Fruit fly (Drosophila melanogaster) whole organism, embryonic: ENCODE results near the gene RpS28a.

Experiments used
- B-H2 ChIP-seq: fragments of 200-800 bp; sonication (Bioruptor generic); optimal IDR thresholded peaks from 2 replicates; lab custom pipeline; 2018; ENCODE audit warnings: missing biosample characterization, mild to moderate bottlenecking, missing genetic modification characterization
- BtbVII ChIP-seq: fragments of 200-800 bp; sonication (Bioruptor generic); optimal IDR thresholded peaks from 3 replicates; lab custom pipeline; 2017; ENCODE audit warnings: missing biosample characterization, mild to moderate bottlenecking, missing genetic modification characterization
- C15 ChIP-seq: fragments of 200-800 bp; sonication (Bioruptor generic); IDR thresholded peaks from 3 replicates; pipeline ENCODE4 v1.3.6; 2022; ENCODE audit warnings: missing biosample characterization, missing genetic modification characterization
- CG10565 ChIP-seq: fragments of 200-800 bp; sonication (Bioruptor generic); optimal IDR thresholded peaks from 3 replicates; lab custom pipeline; 2016; ENCODE audit warnings: missing biosample characterization, mild to moderate bottlenecking, missing genetic modification characterization
- CG11695 ChIP-seq: fragments of 200-800 bp; sonication (Bioruptor generic); IDR thresholded peaks from 3 replicates; pipeline ENCODE4 v1.3.6; 2022; ENCODE audit warnings: missing biosample characterization, missing genetic modification characterization
- CG17612 ChIP-seq: fragments of 200-800 bp; sonication (Bioruptor generic); IDR thresholded peaks from 2 replicates; pipeline ENCODE4 v1.3.6; 2022; ENCODE audit warnings: missing biosample characterization, missing genetic modification characterization
- CG17829 ChIP-seq: fragments of 200-800 bp; optimal IDR thresholded peaks from 2 replicates; lab custom pipeline; 2019; ENCODE audit warnings: missing biosample characterization, mild to moderate bottlenecking, missing genetic modification characterization, moderate library complexity
- CG2129 ChIP-seq: fragments of 200-800 bp; sonication (Bioruptor generic); IDR thresholded peaks from 2 replicates; pipeline ENCODE4 v1.3.6; 2022; ENCODE audit warnings: missing biosample characterization, missing genetic modification characterization; ENCODE audit not compliant: partially characterized antibody
- CG30431 ChIP-seq: fragments of 200-800 bp; sonication (Bioruptor generic); optimal IDR thresholded peaks from 2 replicates; lab custom pipeline; 2017; ENCODE audit warnings: missing biosample characterization, missing genetic modification characterization
- CG3847 ChIP-seq: fragments of 200-800 bp; sonication (Bioruptor generic); IDR thresholded peaks from 2 replicates; pipeline ENCODE4 v1.3.6; 2022; ENCODE audit warnings: missing biosample characterization, missing genetic modification characterization
- CG4730 ChIP-seq: fragments of 200-800 bp; sonication (Bioruptor generic); IDR thresholded peaks from 2 replicates; pipeline ENCODE4 v1.3.6; 2022; ENCODE audit warnings: missing biosample characterization, missing genetic modification characterization
- CG5180 ChIP-seq: fragments of 200-800 bp; sonication (Bioruptor generic); optimal IDR thresholded peaks from 3 replicates; lab custom pipeline; 2017; ENCODE audit warnings: missing biosample characterization, missing genetic modification characterization, mild to moderate bottlenecking, moderate library complexity, missing genetic modification reagents
- CG6175 ChIP-seq: fragments of 200-800 bp; sonication (Bioruptor generic); IDR thresholded peaks from 3 replicates; pipeline ENCODE4 v1.3.6; 2022; ENCODE audit warnings: missing biosample characterization, missing genetic modification characterization
- CG6683 ChIP-seq: fragments of 200-800 bp; sonication (Bioruptor generic); optimal IDR thresholded peaks from 2 replicates; lab custom pipeline; 2017; ENCODE audit warnings: missing biosample characterization, mild to moderate bottlenecking, missing genetic modification characterization, missing genetic modification reagents
- CG6791 ChIP-seq: fragments of 200-800 bp; sonication (Bioruptor generic); IDR thresholded peaks from 3 replicates; pipeline ENCODE4 v1.3.6; 2022; ENCODE audit warnings: missing biosample characterization, missing genetic modification characterization; ENCODE audit not compliant: partially characterized antibody
- CG9215 ChIP-seq: fragments of 200-800 bp; sonication (Bioruptor generic); IDR thresholded peaks from 2 replicates; pipeline ENCODE4 v1.3.6; 2022; ENCODE audit warnings: missing biosample characterization, missing genetic modification characterization
- Eip74EF ChIP-seq, 2 experiments: fragments of 200-800 bp in 1 of 2; fragments of >200 bp in 1 of 2; sonication (Bioruptor generic) in 1 of 2; optimal IDR thresholded peaks; 2 replicates each; lab custom pipeline; 2017 to 2019; ENCODE audit warnings: missing biosample characterization in 2 of 2, missing genetic modification characterization in 2 of 2, mild to moderate bottlenecking in 1 of 2, moderate library complexity in 1 of 2
- HmgZ ChIP-seq: fragments of 200-800 bp; sonication (Bioruptor generic); optimal IDR thresholded peaks from 2 replicates; lab custom pipeline; 2018; ENCODE audit warnings: missing biosample characterization, mild to moderate bottlenecking, missing genetic modification characterization
- Hr3 ChIP-seq: fragments of 200-800 bp; sonication (Bioruptor generic); optimal IDR thresholded peaks from 3 replicates; lab custom pipeline; 2016; ENCODE audit warnings: missing biosample characterization, missing genetic modification characterization
- Hsf ChIP-seq: fragments of 200-800 bp; sonication (Bioruptor generic); optimal IDR thresholded peaks from 3 replicates; lab custom pipeline; 2016; ENCODE audit warnings: missing biosample characterization, missing genetic modification characterization
- Lpt ChIP-seq: fragments of >200 bp; optimal IDR thresholded peaks from 2 replicates; lab custom pipeline; 2018; ENCODE audit warnings: missing biosample characterization, missing genetic modification characterization
- Mad ChIP-seq: fragments of 200-800 bp; sonication (Bioruptor generic); optimal IDR thresholded peaks from 2 replicates; lab custom pipeline; 2016; ENCODE audit warnings: missing biosample characterization, missing genetic modification characterization
- ac ChIP-seq: fragments of 200-800 bp; sonication (Bioruptor generic); optimal IDR thresholded peaks from 3 replicates; lab custom pipeline; 2017; ENCODE audit warnings: missing biosample characterization, mild to moderate bottlenecking, missing genetic modification characterization
- bcd ChIP-seq: fragments of 200-800 bp; sonication (Bioruptor generic); optimal IDR thresholded peaks from 2 replicates; lab custom pipeline; 2017; ENCODE audit warnings: missing biosample characterization, mild to moderate bottlenecking, missing genetic modification characterization
- cato ChIP-seq: fragments of 200-800 bp; sonication (Bioruptor generic); optimal IDR thresholded peaks from 2 replicates; lab custom pipeline; 2016; ENCODE audit warnings: missing biosample characterization, missing genetic modification characterization, borderline replicate concordance
- cg ChIP-seq: fragments of 200-800 bp; sonication (Bioruptor generic); optimal IDR thresholded peaks from 3 replicates; lab custom pipeline; 2019; ENCODE audit warnings: missing biosample characterization, mild to moderate bottlenecking, missing genetic modification characterization, moderate library complexity
- chinmo ChIP-seq: fragments of 200-800 bp; sonication (Bioruptor generic); IDR thresholded peaks from 4 replicates; pipeline ENCODE4 v1.3.6; 2022; ENCODE audit warnings: missing biosample characterization, missing genetic modification characterization; ENCODE audit not compliant: partially characterized antibody
- crc ChIP-seq: fragments of 200-800 bp; sonication (Bioruptor generic); optimal IDR thresholded peaks from 2 replicates; lab custom pipeline; 2016; ENCODE audit warnings: missing biosample characterization, missing genetic modification characterization
- dan ChIP-seq: fragments of 200-800 bp; sonication (Bioruptor generic); IDR thresholded peaks from 2 replicates; pipeline ENCODE4 v1.3.6; 2022; ENCODE audit warnings: missing biosample characterization, missing genetic modification characterization
- danr ChIP-seq: fragments of 200-800 bp; sonication (Bioruptor generic); IDR thresholded peaks from 2 replicates; pipeline ENCODE4 v1.3.6; 2022; ENCODE audit warnings: missing biosample characterization, missing genetic modification characterization
- esg ChIP-seq: fragments of 200-800 bp; sonication (Bioruptor generic); conservative IDR thresholded peaks from 2 replicates; pipeline ENCODE4 v1.3.6; 2022; ENCODE audit warnings: missing biosample characterization, missing genetic modification characterization
- gcm ChIP-seq: fragments of 200-800 bp; sonication (Bioruptor generic); optimal IDR thresholded peaks from 2 replicates; lab custom pipeline; 2019; ENCODE audit warnings: missing biosample characterization, mild to moderate bottlenecking, missing genetic modification characterization, moderate library complexity
- ham ChIP-seq: fragments of 200-800 bp; sonication (Bioruptor generic); IDR thresholded peaks from 2 replicates; pipeline ENCODE4 v1.3.6; 2022; ENCODE audit warnings: missing biosample characterization, missing genetic modification characterization
- klu ChIP-seq: fragments of 200-800 bp; sonication (Bioruptor generic); IDR thresholded peaks from 2 replicates; pipeline ENCODE4 v1.3.6; 2022; ENCODE audit warnings: missing biosample characterization, missing genetic modification characterization
- lilli ChIP-seq: fragments of 200-800 bp; sonication (Bioruptor generic); optimal IDR thresholded peaks from 3 replicates; lab custom pipeline; 2016; ENCODE audit warnings: missing biosample characterization, missing genetic modification characterization
- nau ChIP-seq: fragments of 200-800 bp; sonication (Bioruptor generic); optimal IDR thresholded peaks from 3 replicates; lab custom pipeline; 2017; ENCODE audit warnings: missing biosample characterization, mild to moderate bottlenecking, missing genetic modification characterization, missing genetic modification reagents
- oc ChIP-seq: fragments of 200-800 bp; sonication (Bioruptor generic); optimal IDR thresholded peaks from 2 replicates; lab custom pipeline; 2018; ENCODE audit warnings: missing biosample characterization, mild to moderate bottlenecking, missing genetic modification characterization, moderate library complexity
- pan ChIP-seq, 4 experiments: fragments of >200 bp in 3 of 4; fragments of 200-800 bp in 1 of 4; sonication (Bioruptor generic) in 1 of 4; optimal IDR thresholded peaks in 3 of 4; IDR thresholded peaks in 1 of 4; 2 replicates each; pipeline versions ENCODE4 v1.3.6 to Lab custom; 2017 to 2022; ENCODE audit warnings: missing biosample characterization in 2 of 4, missing genetic modification characterization in 2 of 4, mixed read lengths in 1 of 4
- phol ChIP-seq: fragments of 200-800 bp; sonication (Bioruptor generic); optimal IDR thresholded peaks from 3 replicates; lab custom pipeline; 2018; ENCODE audit warnings: missing biosample characterization, mild to moderate bottlenecking, missing genetic modification characterization, moderate library complexity
- pnt ChIP-seq: fragments of 200-800 bp; sonication (Bioruptor generic); optimal IDR thresholded peaks from 3 replicates; lab custom pipeline; 2016; ENCODE audit warnings: missing biosample characterization, missing genetic modification characterization
- sd ChIP-seq: fragments of 200-800 bp; sonication (Bioruptor generic); optimal IDR thresholded peaks from 3 replicates; lab custom pipeline; 2018; ENCODE audit warnings: missing biosample characterization, mild to moderate bottlenecking, missing genetic modification characterization, moderate library complexity
- slbo ChIP-seq: fragments of 200-800 bp; sonication (Bioruptor generic); IDR thresholded peaks from 2 replicates; pipeline ENCODE4 v1.3.6; 2022; ENCODE audit warnings: missing biosample characterization, missing genetic modification characterization
- slou ChIP-seq: fragments of 200-800 bp; sonication (Bioruptor generic); optimal IDR thresholded peaks from 3 replicates; lab custom pipeline; 2016; ENCODE audit warnings: missing biosample characterization, missing genetic modification characterization
- slp2 ChIP-seq: fragments of 200-800 bp; sonication (Bioruptor generic); optimal IDR thresholded peaks from 2 replicates; lab custom pipeline; 2016; ENCODE audit warnings: missing biosample characterization, missing genetic modification characterization
- ssp ChIP-seq: fragments of 200-800 bp; sonication (Bioruptor generic); IDR thresholded peaks from 2 replicates; pipeline ENCODE4 v1.3.6; 2022; ENCODE audit warnings: missing biosample characterization, missing genetic modification characterization
- sug ChIP-seq: fragments of 200-800 bp; optimal IDR thresholded peaks from 2 replicates; lab custom pipeline; 2019; ENCODE audit warnings: missing biosample characterization, mild to moderate bottlenecking, missing genetic modification characterization, moderate library complexity
- ttk ChIP-seq: fragments of 200-800 bp; sonication (Bioruptor generic); IDR thresholded peaks from 2 replicates; pipeline ENCODE4 v2.1.2; 2022; ENCODE audit warnings: missing biosample characterization, missing genetic modification characterization
- twi ChIP-seq: fragments of 200-800 bp; optimal IDR thresholded peaks from 2 replicates; lab custom pipeline; 2019; ENCODE audit warnings: missing biosample characterization, mild to moderate bottlenecking, missing genetic modification characterization, moderate library complexity
- tx ChIP-seq: fragments of 200-800 bp; sonication (Bioruptor generic); optimal IDR thresholded peaks from 2 replicates; lab custom pipeline; 2016; ENCODE audit warnings: missing biosample characterization, missing genetic modification characterization
- wek ChIP-seq: fragments of 200-800 bp; sonication (Bioruptor generic); optimal IDR thresholded peaks from 3 replicates; lab custom pipeline; 2018; ENCODE audit warnings: missing biosample characterization, mild to moderate bottlenecking, missing genetic modification characterization, moderate library complexity

RpS28a gene

dm6 chr3R:30061154-30061482 is 38.7 kb upstream of the RpS28a start (continued):
- TF ChIP-seq BtbVII (GFP tag; lab: Kevin White, UChicago), result peak; percentile 76
- TF ChIP-seq twi, result no peak
- peak; percentile 75 for TF ChIP-seq klu (GFP tag; lab: Robert Waterston, UW)
- peak; percentile 92 for TF ChIP-seq phol (tag; lab: Kevin White, UChicago)
- peak; percentile 36 for TF ChIP-seq HmgZ (tag; lab: Kevin White, UChicago)
- TF ChIP-seq bcd, result peak; percentile 86
- peak; percentile 45 for TF ChIP-seq lilli (GFP tag; lab: Kevin White, UChicago)
- no peak for TF ChIP-seq cg (GFP tag; lab: Kevin White, UChicago)
- TF ChIP-seq Hsf (GFP tag; lab: Kevin White, UChicago), result peak; percentile 81
- TF ChIP-seq ssp (GFP tag; lab: Robert Waterston, UW), result peak; percentile 78
- peak; percentile 79 for TF ChIP-seq slbo (GFP tag; lab: Robert Waterston, UW)
- peak; percentile 89 for TF ChIP-seq CG17829
- TF ChIP-seq nau (GFP tag; lab: Kevin White, UChicago), result peak; percentile 91
- TF ChIP-seq oc, result peak; percentile 83
- TF ChIP-seq CG11695 (GFP tag; lab: Robert Waterston, UW), result peak; percentile 86
- TF ChIP-seq cato (GFP tag; lab: Kevin White, UChicago), result peak; percentile 5
- peak; percentile 55; the same call in 1 of the 3 replicates for TF ChIP-seq CG6175
- TF ChIP-seq danr, result peak; percentile 85
- TF ChIP-seq Mad (GFP tag; lab: Kevin White, UChicago), result peak; percentile 50
- TF ChIP-seq B-H2 (GFP tag; lab: Kevin White, UChicago), result no peak
- TF ChIP-seq wek (GFP tag; lab: Kevin White, UChicago), result peak; percentile 61
- no peak for TF ChIP-seq CG6791
- TF ChIP-seq ttk (GFP tag; lab: Robert Waterston, UW), result peak; percentile 94
- TF ChIP-seq CG5180 (GFP tag; lab: Kevin White, UChicago), result peak; percentile 81
- TF ChIP-seq Lpt, result no peak
- TF ChIP-seq chinmo (GFP tag; lab: Robert Waterston, UW), result no peak
- peak; percentile 88 for TF ChIP-seq gcm (GFP tag; lab: Kevin White, UChicago)
- peak; percentile 57 for TF ChIP-seq CG9215 (GFP tag; lab: Robert Waterston, UW)
- TF ChIP-seq CG3847 (GFP tag; lab: Robert Waterston, UW), result peak; percentile 59
- TF ChIP-seq crc (GFP tag; lab: Kevin White, UChicago), result peak; percentile 82
- peak; percentile 83 for TF ChIP-seq CG4730
- TF ChIP-seq slp2, result peak; percentile 86
- peak; percentile 89 for TF ChIP-seq pnt
- TF ChIP-seq dan (GFP tag; lab: Robert Waterston, UW), result no peak
- peak; percentile 63 for TF ChIP-seq slou (GFP tag; lab: Kevin White, UChicago)
- peak; percentile 70 for TF ChIP-seq tx
- TF ChIP-seq Hr3 (GFP tag; lab: Kevin White, UChicago), result peak; percentile 62
- no peak for TF ChIP-seq CG2129 (GFP tag; lab: Robert Waterston, UW)
- peak; percentile 92 for TF ChIP-seq esg (GFP tag; lab: Robert Waterston, UW)
- peak; percentile 75 for TF ChIP-seq CG17612 (GFP tag; lab: Robert Waterston, UW)
- 0 out of 2 replicates have a peak, but pooled peaks have one; percentile 43 for TF ChIP-seq ham (GFP tag; lab: Robert Waterston, UW)
- peak; percentile 69 for TF ChIP-seq sug (tag; lab: Kevin White, UChicago)
- no peak for TF ChIP-seq sd
- peak in 1 of 2 experiments; percentile 87 for TF ChIP-seq Eip74EF (GFP tag; optimal IDR thresholded peaks at IDR 0.05; lab: Kevin White, UChicago)
- TF ChIP-seq pan (optimal IDR thresholded peaks at IDR 0.05; lab: Kevin White, UChicago), result no peak
- peak in 1 of 2 experiments; percentile 95 for TF ChIP-seq pan (GFP tag; optimal IDR thresholded peaks at IDR 0.05 in 1 of 2, IDR thresholded peaks at IDR 0.05 in 1 of 2)
- TF ChIP-seq CG10565, result peak; percentile 33
- TF ChIP-seq C15, result peak; percentile 60; the same call in 2 of the 3 replicates
- no peak for TF ChIP-seq ac (GFP tag; lab: Kevin White, UChicago)
- peak; percentile 71 for TF ChIP-seq CG6683
- TF ChIP-seq CG30431, result peak; percentile 42
